Worm (Caenorhabditis elegans): Measurements from ENCODE around the gene dos-3.

The dos-3 gene

ce11 chrIII:811544-811943 is 27.8 kb downstream of the dos-3 start, which contains the start of gene daf-7:
daf-7 (plus strand) TSS chrIII:811844.
- TF ChIP-seq nhr-10 (tag; optimal IDR thresholded peaks at IDR 0.05) = no peak
- no peak for TF ChIP-seq nhr-6 (tag; optimal IDR thresholded peaks at IDR 0.05)
- no peak for TF ChIP-seq nhr-12 (tag; optimal IDR thresholded peaks at IDR 0.05)
- TF ChIP-seq ztf-11 (tag; optimal IDR thresholded peaks at IDR 0.05) = no peak
- TF ChIP-seq gmeb-1 (tag; optimal IDR thresholded peaks at IDR 0.05) = no peak
- TF ChIP-seq ceh-82 (tag; optimal IDR thresholded peaks at IDR 0.05) = no peak
- TF ChIP-seq ceh-16 (tag; optimal IDR thresholded peaks at IDR 0.05) = no peak
- no peak for TF ChIP-seq F13H6.1 (tag; optimal IDR thresholded peaks at IDR 0.05)
- TF ChIP-seq nhr-237 (tag; optimal IDR thresholded peaks at IDR 0.05) = no peak
- TF ChIP-seq nhr-129 (tag; optimal IDR thresholded peaks at IDR 0.05) = no peak
- no peak for TF ChIP-seq unc-39 (tag; optimal IDR thresholded peaks at IDR 0.05)
- no peak for TF ChIP-seq unc-62 (GFP tag; optimal IDR thresholded peaks at IDR 0.05)
- TF ChIP-seq lin-11 (tag; optimal IDR thresholded peaks at IDR 0.05) = no peak
- no peak for TF ChIP-seq nhr-25 (tag; optimal IDR thresholded peaks at IDR 0.05)
- TF ChIP-seq lin-39 (tag; optimal IDR thresholded peaks at IDR 0.05) = no peak
- TF ChIP-seq mdl-1 (tag; optimal IDR thresholded peaks at IDR 0.05) = no peak

DNA sequence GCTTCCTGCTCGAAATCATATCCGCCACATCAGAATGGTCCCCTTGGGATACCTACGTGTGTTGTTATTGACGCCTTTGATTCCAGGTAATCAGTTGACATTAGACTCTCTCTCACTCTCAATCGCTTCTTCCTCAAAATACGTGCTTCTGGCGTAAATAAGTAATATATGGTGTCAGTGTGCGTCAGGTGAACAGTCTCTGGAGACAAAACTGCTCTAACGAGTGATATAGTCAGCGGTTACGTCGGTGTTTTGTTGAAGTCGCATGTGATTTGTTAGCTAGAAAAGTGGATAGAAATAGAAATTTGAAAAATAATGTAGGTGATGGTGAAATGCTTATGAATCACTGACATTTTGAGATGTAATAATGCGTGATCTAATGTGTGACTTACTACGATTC is 37.4 kb downstream of the dos-3 start:
- TF ChIP-seq nhr-129 (tag; optimal IDR thresholded peaks at IDR 0.05) = no peak
- TF ChIP-seq unc-39 (tag; optimal IDR thresholded peaks at IDR 0.05) = no peak
- TF ChIP-seq Y55F3AM.14 (GFP tag; optimal IDR thresholded peaks at IDR 0.05) = no peak
- no peak for TF ChIP-seq zag-1 (tag; optimal IDR thresholded peaks at IDR 0.05)
- TF ChIP-seq sma-9 (GFP tag; optimal IDR thresholded peaks at IDR 0.05) = no peak
- TF ChIP-seq sma-9 (tag; optimal IDR thresholded peaks at IDR 0.05) = no peak
- no peak for TF ChIP-seq ceh-82 (tag; optimal IDR thresholded peaks at IDR 0.05)
- no peak for TF ChIP-seq elt-3 (tag; optimal IDR thresholded peaks at IDR 0.05)
- no peak for TF ChIP-seq R02D3.7 (tag; optimal IDR thresholded peaks at IDR 0.05)
- TF ChIP-seq ztf-1 (GFP tag; conservative IDR thresholded peaks at IDR 0.05) = no peak
- no peak for TF ChIP-seq C34F6.9 (tag; optimal IDR thresholded peaks at IDR 0.05)
- no peak for TF ChIP-seq blmp-1 (tag; optimal IDR thresholded peaks at IDR 0.05; ENCODE audit: insufficient read depth)
- no peak for TF ChIP-seq lin-39 (tag; optimal IDR thresholded peaks at IDR 0.05)
- TF ChIP-seq lin-11 (tag; optimal IDR thresholded peaks at IDR 0.05) = no peak
- no peak for TF ChIP-seq peb-1 (tag; optimal IDR thresholded peaks at IDR 0.05)
- no peak for TF ChIP-seq nhr-21 (tag; optimal IDR thresholded peaks at IDR 0.05)
- TF ChIP-seq fos-1 (tag; optimal IDR thresholded peaks at IDR 0.05) = no peak
- no peak for TF ChIP-seq skn-1 (tag; optimal IDR thresholded peaks at IDR 0.05)
- TF ChIP-seq elt-1 (tag; optimal IDR thresholded peaks at IDR 0.05) = no peak

DNA sequence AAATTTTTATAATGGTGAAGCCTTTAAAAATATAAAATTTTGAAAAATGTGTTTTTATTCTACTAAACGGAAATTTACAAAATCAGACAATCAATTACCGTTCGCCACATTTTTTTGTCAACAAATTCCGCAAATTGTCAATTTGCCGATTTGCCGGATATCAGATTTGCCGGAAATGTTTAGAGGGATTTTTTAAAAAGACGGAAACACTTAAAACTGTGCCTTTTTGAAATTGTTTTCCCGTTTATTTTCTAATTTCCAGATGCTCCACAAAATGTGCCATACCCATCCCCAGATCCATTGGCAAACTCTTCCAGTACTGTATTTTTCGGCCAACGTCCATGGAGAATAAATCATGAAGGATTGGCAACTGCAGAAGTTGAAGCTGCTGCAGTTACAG is 41.9 kb downstream of the dos-3 start:
- TF ChIP-seq mbf-1 (tag; optimal IDR thresholded peaks at IDR 0.05) (no peak), nhr-77 (tag; optimal IDR thresholded peaks at IDR 0.05) (no peak), mab-5 (tag; optimal IDR thresholded peaks at IDR 0.05) (no peak), nhr-25 (tag; optimal IDR thresholded peaks at IDR 0.05) (no peak), ztf-11 (tag; optimal IDR thresholded peaks at IDR 0.05) (no peak), nhr-12 (tag; optimal IDR thresholded peaks at IDR 0.05) (no peak), nhr-129 (tag; optimal IDR thresholded peaks at IDR 0.05) (no peak), lsy-2 (tag; optimal IDR thresholded peaks at IDR 0.05) (no peak), F13H6.1 (tag; optimal IDR thresholded peaks at IDR 0.05) (no peak), fos-1 (tag; optimal IDR thresholded peaks at IDR 0.05) (no peak), lin-39 (tag; optimal IDR thresholded peaks at IDR 0.05) (no peak), R02D3.7 (tag; optimal IDR thresholded peaks at IDR 0.05) (no peak), ztf-4 (tag; optimal IDR thresholded peaks at IDR 0.05) (no peak)

DNA sequence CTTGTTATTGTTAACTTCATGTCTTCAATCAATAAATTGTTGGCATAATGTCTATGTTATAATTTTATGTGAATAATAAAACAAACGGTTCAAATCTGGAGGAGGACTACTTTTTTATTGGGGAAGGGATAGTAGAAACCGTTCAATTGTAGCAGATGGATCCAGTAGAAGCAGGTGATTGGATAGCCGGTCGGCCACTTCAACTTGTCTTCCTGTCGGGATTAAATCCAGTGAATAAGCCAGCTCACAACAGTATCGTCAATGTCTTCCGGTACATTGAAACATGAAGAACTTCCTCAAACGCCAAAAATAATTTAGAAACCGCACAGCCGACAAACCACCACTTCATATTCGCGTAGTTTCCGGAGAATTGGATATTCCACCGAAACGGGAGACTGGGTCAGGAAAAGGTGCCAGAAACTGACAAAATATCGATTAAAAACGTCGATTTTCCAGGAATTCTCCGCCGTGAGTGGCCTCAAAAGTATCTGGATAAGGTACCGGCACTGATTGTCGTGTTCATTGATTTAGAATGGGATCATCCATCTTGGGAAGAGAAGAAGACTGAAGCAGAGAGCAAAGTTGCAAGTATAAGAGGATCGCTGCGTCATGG is 44.3 kb downstream of the dos-3 start, which contains the start of gene trpp-11:
Gene trpp-11 (plus strand): TSS at position 153 of the 613 bp plus-strand sequence.
- TF ChIP-seq ztf-1 (GFP tag; conservative IDR thresholded peaks at IDR 0.05) = no peak
- no peak for TF ChIP-seq ztf-4 (tag; optimal IDR thresholded peaks at IDR 0.05)
- no peak for TF ChIP-seq nhr-10 (tag; optimal IDR thresholded peaks at IDR 0.05)
- no peak for TF ChIP-seq ZK546.5 (tag; optimal IDR thresholded peaks at IDR 0.05)

DNA sequence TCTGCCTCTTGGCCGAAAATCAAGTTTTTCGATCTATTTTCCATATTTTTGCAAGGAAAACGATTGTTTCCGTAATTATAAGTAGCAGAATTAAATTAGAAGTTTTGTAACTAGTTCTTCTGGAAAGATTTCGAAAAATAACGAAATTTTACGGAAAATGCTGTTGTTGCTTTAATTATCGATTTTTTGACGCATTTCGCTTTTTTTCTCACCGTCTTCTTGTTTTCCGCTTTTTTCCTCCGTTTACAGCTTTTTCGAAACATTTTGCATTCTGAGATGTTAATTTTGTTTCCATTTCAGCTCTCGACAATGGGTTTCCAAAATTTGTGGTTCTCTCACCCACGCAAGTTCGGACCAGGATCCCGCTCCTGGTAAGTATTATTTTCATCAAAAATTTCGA is 45.4 kb downstream of the dos-3 start, which contains the start of gene rps-29:
Gene rps-29 (plus strand): TSS at position 301 of the 400 bp plus-strand sequence.
- TF ChIP-seq egl-27 (tag; optimal IDR thresholded peaks at IDR 0.05) (no peak), lsy-2 (tag; optimal IDR thresholded peaks at IDR 0.05) (no peak), lin-13 (GFP tag; optimal IDR thresholded peaks at IDR 0.05) (no peak), nhr-23 (tag; optimal IDR thresholded peaks at IDR 0.05) (no peak), aly-2 (tag; optimal IDR thresholded peaks at IDR 0.05) (no peak), nhr-11 (tag; optimal IDR thresholded peaks at IDR 0.05) (no peak), dmd-4 (tag; optimal IDR thresholded peaks at IDR 0.05) (no peak), nhr-237 (tag; optimal IDR thresholded peaks at IDR 0.05) (no peak), R02D3.7 (tag; optimal IDR thresholded peaks at IDR 0.05) (no peak), elt-3 (tag; optimal IDR thresholded peaks at IDR 0.05) (no peak), nhr-129 (tag; optimal IDR thresholded peaks at IDR 0.05) (no peak)
